Fruit fly (Drosophila melanogaster) S2 (cell line): ENCODE data around the gene CG13041.

Experiments
- CG8478 ChIP-seq: fragments of >200 bp; optimal IDR thresholded peaks from 2 replicates; lab custom pipeline; 2018
- CTCF ChIP-seq, 2 experiments: fragments of >200 bp; optimal IDR thresholded peaks; 2 replicates each; lab custom pipeline; 2018

dm6 chr3L:16291678-16292077 lies 27.6 kb downstream of the CG13041 start:
- TF ChIP-seq CG8478 (lab: Kevin White, UChicago) (no peak), CTCF (optimal IDR thresholded peaks at IDR 0.05; lab: Kevin White, UChicago) (no peak)
